Fruit fly (Drosophila melanogaster) whole organism, pupa: Measurements from ENCODE around the gene CG8578.

Source experiments
- CG10348 ChIP-seq: fragments of 200-800 bp; sonication (Bioruptor generic); IDR thresholded peaks from 2 replicates; pipeline ENCODE4 v1.3.6; 2022; ENCODE audit warnings: missing biosample characterization, missing genetic modification characterization
- CG13204 ChIP-seq: fragments of 200-800 bp; sonication (Bioruptor generic); optimal IDR thresholded peaks from 2 replicates; lab custom pipeline; 2018; ENCODE audit warnings: missing biosample characterization, mild to moderate bottlenecking, missing genetic modification characterization, moderate library complexity
- CG14655 ChIP-seq: fragments of 200-800 bp; sonication (Bioruptor generic); optimal IDR thresholded peaks from 3 replicates; lab custom pipeline; 2017; ENCODE audit warnings: mild to moderate bottlenecking, missing biosample characterization, missing genetic modification reagents, missing genetic modification characterization
- CG17806 ChIP-seq: fragments of 200-800 bp; sonication (Bioruptor generic); optimal IDR thresholded peaks from 2 replicates; lab custom pipeline; 2018; ENCODE audit warnings: missing biosample characterization, mild to moderate bottlenecking, missing genetic modification characterization, moderate library complexity
- CG34367 ChIP-seq: fragments of 200-800 bp; sonication (Bioruptor generic); optimal IDR thresholded peaks from 2 replicates; lab custom pipeline; 2018; ENCODE audit warnings: missing biosample characterization, mild to moderate bottlenecking, missing genetic modification characterization
- CG4496 ChIP-seq: fragments of 200-800 bp; sonication (Bioruptor generic); IDR thresholded peaks from 3 replicates; pipeline ENCODE4 v1.3.6; 2022; ENCODE audit warnings: missing biosample characterization, missing genetic modification characterization
- CG8159 ChIP-seq: fragments of 200-800 bp; sonication (Bioruptor generic); optimal IDR thresholded peaks from 3 replicates; lab custom pipeline; 2018; ENCODE audit warnings: missing biosample characterization, mild to moderate bottlenecking, missing genetic modification characterization, moderate library complexity
- EcR ChIP-seq: fragments of 200-800 bp; sonication (Bioruptor generic); optimal IDR thresholded peaks from 3 replicates; lab custom pipeline; 2019; ENCODE audit warnings: missing biosample characterization, missing genetic modification characterization, mild to moderate bottlenecking, moderate library complexity, missing genetic modification reagents
- Ets98B ChIP-seq: fragments of 200-800 bp; sonication (Bioruptor generic); IDR thresholded peaks from 2 replicates; pipeline ENCODE4 v1.3.6; 2022; ENCODE audit warnings: missing biosample characterization, missing genetic modification characterization
- fd96Ca ChIP-seq: fragments of 200-800 bp; sonication (Bioruptor generic); IDR thresholded peaks from 3 replicates; pipeline ENCODE4 v1.3.6; 2022; ENCODE audit warnings: missing biosample characterization, missing genetic modification characterization
- rn ChIP-seq: fragments of 200-800 bp; sonication (Bioruptor generic); IDR thresholded peaks from 2 replicates; pipeline ENCODE4 v1.3.6; 2022; ENCODE audit warnings: missing biosample characterization, missing genetic modification characterization

DNA sequence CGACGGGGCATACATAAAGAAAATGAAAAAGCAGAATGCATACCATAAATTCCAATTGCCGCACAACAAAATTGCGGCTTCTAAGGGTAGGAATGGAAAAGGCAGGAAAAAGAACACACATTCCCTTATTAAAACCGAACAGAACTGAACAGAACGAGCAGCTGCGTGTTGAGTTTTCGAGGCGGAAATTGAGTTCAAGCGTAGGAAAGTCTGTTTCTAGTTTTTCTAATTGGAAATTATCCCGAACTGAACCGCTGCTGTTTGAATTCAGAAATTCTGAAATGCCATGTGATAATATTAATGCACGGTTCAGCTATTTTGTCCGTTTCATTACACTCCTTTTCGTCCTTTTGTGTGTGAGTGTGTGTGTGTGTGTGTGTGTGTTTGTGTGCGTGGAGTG is 27.4 kb upstream of the CG8578 start:
- TF ChIP-seq CG4496 (GFP tag; lab: Robert Waterston, UW) = no peak
- TF ChIP-seq CG17806 (tag; lab: Kevin White, UChicago) = no peak
- TF ChIP-seq EcR = no peak
- no peak for TF ChIP-seq CG13204 (GFP tag; lab: Kevin White, UChicago)
- no peak for TF ChIP-seq rn (GFP tag; lab: Robert Waterston, UW)
- TF ChIP-seq fd96Ca (GFP tag; lab: Robert Waterston, UW) = no peak
- TF ChIP-seq CG14655 (GFP tag; lab: Kevin White, UChicago) = no peak
- TF ChIP-seq Ets98B (GFP tag; lab: Robert Waterston, UW) = no peak
- TF ChIP-seq CG10348 (GFP tag; lab: Robert Waterston, UW) = no peak
- no peak for TF ChIP-seq CG34367 (tag; lab: Kevin White, UChicago)
- TF ChIP-seq CG8159 = no peak
